Fruit fly (Drosophila melanogaster) whole organism, prepupa: ENCODE results near the gene CG12576.

Experiments used
- CG10631 ChIP-seq: fragments of 200-800 bp; sonication (Bioruptor generic); optimal IDR thresholded peaks from 2 replicates; lab custom pipeline; 2016; ENCODE audit warnings: missing biosample characterization, missing genetic modification characterization
- CG1621 ChIP-seq: fragments of 200-800 bp; sonication (Bioruptor generic); optimal IDR thresholded peaks from 3 replicates; lab custom pipeline; 2018; ENCODE audit warnings: missing biosample characterization, mild to moderate bottlenecking, missing genetic modification characterization
- CG6792 ChIP-seq: fragments of 200-800 bp; sonication (Bioruptor generic); optimal IDR thresholded peaks from 3 replicates; lab custom pipeline; 2016; ENCODE audit warnings: missing biosample characterization, missing genetic modification characterization
- Eip78C ChIP-seq: fragments of 200-800 bp; sonication (Bioruptor generic); peaks from one replicate; lab custom pipeline; 2016; ENCODE audit warnings: missing biosample characterization, missing genetic modification characterization
- Hr39 ChIP-seq: fragments of 200-800 bp; sonication (Bioruptor generic); optimal IDR thresholded peaks from 2 replicates; lab custom pipeline; 2016; ENCODE audit warnings: missing biosample characterization, missing genetic modification characterization
- Sox102F ChIP-seq: fragments of 200-800 bp; sonication (Bioruptor generic); optimal IDR thresholded peaks from 2 replicates; lab custom pipeline; 2016; ENCODE audit warnings: missing biosample characterization, mild to moderate bottlenecking, missing genetic modification characterization
- dac ChIP-seq: fragments of 200-800 bp; sonication (Bioruptor generic); optimal IDR thresholded peaks from 2 replicates; lab custom pipeline; 2017; ENCODE audit warnings: missing biosample characterization, mild to moderate bottlenecking, missing genetic modification characterization
- dsx ChIP-seq: fragments of 200-800 bp; optimal IDR thresholded peaks from 3 replicates; lab custom pipeline; 2019; ENCODE audit warnings: missing biosample characterization, mild to moderate bottlenecking, missing genetic modification characterization, moderate library complexity; ENCODE audit not compliant: poor library complexity, severe bottlenecking
- esn ChIP-seq: fragments of 200-800 bp; sonication (Bioruptor generic); optimal IDR thresholded peaks from 2 replicates; lab custom pipeline; 2016; ENCODE audit warnings: missing biosample characterization, mild to moderate bottlenecking, missing genetic modification characterization, moderate library complexity
- spab ChIP-seq: fragments of 200-800 bp; sonication (Bioruptor generic); optimal IDR thresholded peaks from 2 replicates; lab custom pipeline; 2017; ENCODE audit warnings: missing biosample characterization, mild to moderate bottlenecking, missing genetic modification characterization, missing genetic modification reagents
- svp ChIP-seq: fragments of 200-800 bp; sonication (Bioruptor generic); peaks from one replicate; lab custom pipeline; 2016; ENCODE audit warnings: missing biosample characterization, missing genetic modification characterization

- TF ChIP-seq svp (GFP tag; lab: Kevin White, UChicago) (no peak), spab (no peak), CG10631 (GFP tag; lab: Kevin White, UChicago) (no peak), Hr39 (no peak), dac (no peak), dsx (no peak), Eip78C (GFP tag; lab: Kevin White, UChicago) (no peak), Sox102F (GFP tag; lab: Kevin White, UChicago) (no peak), esn (GFP tag; lab: Kevin White, UChicago) (no peak), CG1621 (tag; lab: Kevin White, UChicago) (no peak), CG6792 (GFP tag; lab: Kevin White, UChicago) (no peak)
Measured at dm6 chrX:22481131-22481530, 1.0 kb downstream of the CG12576 start.
